Fruit fly (Drosophila melanogaster) whole organism, adult: ENCODE measurements around the gene TBC1d7.
A peak's percentile ranks its signal among the peaks of the same experiment; 100 is the strongest.

Experiments
- CG1620 ChIP-seq: fragments of 200-800 bp; sonication (Bioruptor generic); optimal IDR thresholded peaks from 2 replicates; lab custom pipeline; 2016; ENCODE audit warnings: missing biosample characterization, missing genetic modification characterization
- Clk ChIP-seq: fragments of 200-800 bp; sonication (Bioruptor generic); optimal IDR thresholded peaks from 2 replicates; lab custom pipeline; 2017; ENCODE audit warnings: missing biosample characterization, missing genetic modification characterization
- Mnt ChIP-seq: fragments of 200-800 bp; sonication (Bioruptor generic); optimal IDR thresholded peaks from 2 replicates; lab custom pipeline; 2016; ENCODE audit warnings: missing biosample characterization, mild to moderate bottlenecking, missing genetic modification characterization
- kay ChIP-seq: fragments of 200-800 bp; sonication (Bioruptor generic); peaks from one replicate; lab custom pipeline; 2016; ENCODE audit warnings: missing biosample characterization, missing genetic modification characterization, borderline replicate concordance
- ovo ChIP-seq: fragments of 200-800 bp; sonication (Bioruptor generic); optimal IDR thresholded peaks from 2 replicates; lab custom pipeline; 2016; ENCODE audit warnings: missing biosample characterization, missing genetic modification characterization
- toe ChIP-seq: fragments of 200-800 bp; sonication (Bioruptor generic); optimal IDR thresholded peaks from 2 replicates; lab custom pipeline; 2016; ENCODE audit warnings: missing biosample characterization, missing genetic modification characterization

DNA sequence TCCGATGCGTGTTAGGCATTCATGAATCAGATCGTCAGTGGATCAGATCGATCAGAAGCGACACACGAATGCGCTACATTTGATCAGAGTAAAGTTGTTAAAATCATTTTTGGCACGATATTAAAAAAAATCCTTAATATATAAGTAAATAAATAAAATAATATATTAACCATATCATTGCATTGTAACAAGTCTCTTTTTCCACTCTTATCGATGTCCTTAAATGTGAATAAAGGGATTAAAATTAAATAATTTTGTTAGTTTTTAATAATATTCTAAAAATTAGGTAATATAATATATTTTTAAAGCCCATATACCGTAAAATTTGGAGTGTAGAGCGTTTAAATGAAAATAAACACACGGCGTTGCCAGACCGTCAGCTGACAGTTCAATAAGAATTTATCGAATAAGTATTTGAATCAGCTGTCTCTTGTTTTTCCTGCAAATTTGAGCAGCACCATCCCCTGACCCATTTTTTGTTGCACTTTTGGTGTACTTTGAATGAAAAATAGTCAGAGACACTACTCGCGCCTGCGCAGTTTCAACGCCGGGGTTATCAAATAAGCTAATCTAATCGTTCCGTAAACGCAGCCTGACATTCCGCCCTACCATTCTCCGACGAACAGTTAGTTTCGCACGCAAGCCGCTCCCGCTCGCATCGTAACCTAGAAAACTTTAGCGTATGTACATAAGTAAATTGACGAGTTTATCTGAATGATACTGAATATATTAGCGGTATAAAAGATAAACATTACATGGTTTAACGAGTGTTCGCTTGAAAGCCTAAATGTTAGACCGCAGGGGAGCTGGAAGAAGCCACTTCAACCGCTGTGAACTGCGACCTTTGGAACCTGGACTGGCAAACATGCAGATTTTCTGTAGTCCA lies 9.4 kb upstream of the TBC1d7 start, which contains the start of the genes p38a and CG6178:
- TF ChIP-seq CG1620 (GFP tag; lab: Kevin White, UChicago) (peak; percentile 59), ovo (peak; percentile 80), kay (no peak), toe (GFP tag; lab: Kevin White, UChicago) (peak; percentile 67), Clk (GFP tag; lab: Kevin White, UChicago) (peak; percentile 75), Mnt (GFP tag; lab: Kevin White, UChicago) (peak; percentile 77)
